Fruit fly (Drosophila melanogaster) whole organism, prepupa: Measurements from ENCODE around the gene CG46244.

Experiments
- Blimp-1 ChIP-seq: fragments of 200-800 bp; sonication (Bioruptor generic); optimal IDR thresholded peaks from 3 replicates; lab custom pipeline; 2017; ENCODE audit warnings: missing biosample characterization, missing genetic modification characterization, mild to moderate bottlenecking, moderate library complexity, missing genetic modification reagents
- CG10631 ChIP-seq: fragments of 200-800 bp; sonication (Bioruptor generic); optimal IDR thresholded peaks from 2 replicates; lab custom pipeline; 2016; ENCODE audit warnings: missing biosample characterization, missing genetic modification characterization
- CG10669 ChIP-seq: fragments of 200-800 bp; sonication (Bioruptor generic); optimal IDR thresholded peaks from 3 replicates; lab custom pipeline; 2018; ENCODE audit warnings: missing biosample characterization, mild to moderate bottlenecking, missing genetic modification characterization, moderate library complexity
- CG11294 ChIP-seq: fragments of 200-800 bp; sonication (Bioruptor generic); IDR thresholded peaks from 2 replicates; pipeline ENCODE4 v1.3.6; 2022; ENCODE audit warnings: missing biosample characterization, missing genetic modification characterization
- CG11762 ChIP-seq: fragments of 200-800 bp; sonication (Bioruptor generic); optimal IDR thresholded peaks from 3 replicates; lab custom pipeline; 2016; ENCODE audit warnings: missing biosample characterization, missing genetic modification characterization; ENCODE audit not compliant: insufficient read depth
- CG11902 ChIP-seq: fragments of 200-800 bp; sonication (Bioruptor generic); optimal IDR thresholded peaks from 3 replicates; lab custom pipeline; 2016; ENCODE audit warnings: missing biosample characterization, missing genetic modification characterization
- CG15336 ChIP-seq: fragments of 200-800 bp; sonication (Bioruptor generic); IDR thresholded peaks from 2 replicates; pipeline ENCODE4 v1.3.6; 2022; ENCODE audit warnings: missing biosample characterization, missing genetic modification characterization
- CG1621 ChIP-seq: fragments of 200-800 bp; sonication (Bioruptor generic); optimal IDR thresholded peaks from 3 replicates; lab custom pipeline; 2018; ENCODE audit warnings: missing biosample characterization, mild to moderate bottlenecking, missing genetic modification characterization
- CG3032 ChIP-seq: fragments of 200-800 bp; optimal IDR thresholded peaks from 2 replicates; lab custom pipeline; 2019; ENCODE audit warnings: missing biosample characterization, mild to moderate bottlenecking, missing genetic modification characterization, moderate library complexity
- CG31627 ChIP-seq: fragments of 200-800 bp; sonication (Bioruptor generic); optimal IDR thresholded peaks from 3 replicates; lab custom pipeline; 2016; ENCODE audit warnings: missing biosample characterization, missing genetic modification characterization
- CG32006 ChIP-seq: fragments of 200-800 bp; sonication (Bioruptor generic); optimal IDR thresholded peaks from 3 replicates; lab custom pipeline; 2017; ENCODE audit warnings: missing biosample characterization, mild to moderate bottlenecking, missing genetic modification characterization
- CG34406 ChIP-seq: fragments of 200-800 bp; sonication (Bioruptor generic); optimal IDR thresholded peaks from 3 replicates; lab custom pipeline; 2016; ENCODE audit warnings: missing biosample characterization, missing genetic modification characterization
- CG3919 ChIP-seq: fragments of 200-800 bp; sonication (Bioruptor generic); optimal IDR thresholded peaks from 3 replicates; lab custom pipeline; 2016; ENCODE audit warnings: missing biosample characterization, missing genetic modification characterization
- CG4318 ChIP-seq: fragments of 200-800 bp; sonication (Bioruptor generic); optimal IDR thresholded peaks from 3 replicates; lab custom pipeline; 2017; ENCODE audit warnings: missing biosample characterization, mild to moderate bottlenecking, missing genetic modification characterization
- CG6163 ChIP-seq: fragments of 200-800 bp; sonication (Bioruptor generic); IDR thresholded peaks from 3 replicates; pipeline ENCODE4 v1.3.6; 2022; ENCODE audit warnings: missing biosample characterization, missing genetic modification characterization
- CG6276 ChIP-seq: fragments of 200-800 bp; sonication (Bioruptor generic); optimal IDR thresholded peaks from 2 replicates; lab custom pipeline; 2017; ENCODE audit warnings: missing biosample characterization, mild to moderate bottlenecking, missing genetic modification characterization
- CG6808 ChIP-seq: fragments of 200-800 bp; sonication (Bioruptor generic); optimal IDR thresholded peaks from 3 replicates; lab custom pipeline; 2017; ENCODE audit warnings: missing biosample characterization, missing genetic modification characterization, mild to moderate bottlenecking, moderate library complexity, missing genetic modification reagents
- CG6854 ChIP-seq: fragments of 200-800 bp; sonication (Bioruptor generic); optimal IDR thresholded peaks from 2 replicates; lab custom pipeline; 2017; ENCODE audit warnings: missing biosample characterization, mild to moderate bottlenecking, missing genetic modification characterization
- CG7368 ChIP-seq: fragments of 200-800 bp; sonication (Bioruptor generic); optimal IDR thresholded peaks from 3 replicates; lab custom pipeline; 2016; ENCODE audit warnings: missing biosample characterization, missing genetic modification characterization
- CG8119 ChIP-seq: fragments of 200-800 bp; sonication (Bioruptor generic); IDR thresholded peaks from 3 replicates; pipeline ENCODE4 v1.3.6; 2022; ENCODE audit warnings: missing biosample characterization, missing genetic modification characterization
- CG8319 ChIP-seq: fragments of 200-800 bp; sonication (Bioruptor generic); optimal IDR thresholded peaks from 3 replicates; lab custom pipeline; 2016; ENCODE audit warnings: missing biosample characterization, missing genetic modification characterization
- CG8632 ChIP-seq: fragments of 200-800 bp; sonication (Bioruptor generic); optimal IDR thresholded peaks from 3 replicates; lab custom pipeline; 2016; ENCODE audit warnings: missing biosample characterization, missing genetic modification characterization
- CG9139 ChIP-seq: fragments of 200-800 bp; sonication (Bioruptor generic); optimal IDR thresholded peaks from 3 replicates; lab custom pipeline; 2017; ENCODE audit warnings: missing biosample characterization, mild to moderate bottlenecking, missing genetic modification characterization
- Eip75B ChIP-seq: fragments of 200-800 bp; sonication (Bioruptor generic); optimal IDR thresholded peaks from 3 replicates; lab custom pipeline; 2016; ENCODE audit warnings: missing biosample characterization, missing genetic modification characterization
- Eip78C ChIP-seq: fragments of 200-800 bp; sonication (Bioruptor generic); peaks from one replicate; lab custom pipeline; 2016; ENCODE audit warnings: missing biosample characterization, missing genetic modification characterization
- Ets21C ChIP-seq: fragments of 200-800 bp; sonication (Bioruptor generic); optimal IDR thresholded peaks from 3 replicates; lab custom pipeline; 2016; ENCODE audit warnings: missing biosample characterization, missing genetic modification characterization
- Gug ChIP-seq: fragments of 200-800 bp; sonication (Bioruptor generic); IDR thresholded peaks from 2 replicates; pipeline ENCODE4 v1.3.6; 2022; ENCODE audit warnings: missing biosample characterization, missing genetic modification characterization
- Hr38 ChIP-seq: sonication (Bioruptor generic); optimal IDR thresholded peaks from 2 replicates; lab custom pipeline; 2016; ENCODE audit warnings: missing biosample characterization, missing genetic modification characterization
- Hr4 ChIP-seq: fragments of 200-800 bp; sonication (Bioruptor generic); optimal IDR thresholded peaks from 3 replicates; lab custom pipeline; 2016; ENCODE audit warnings: missing biosample characterization, missing genetic modification characterization
- OdsH ChIP-seq: fragments of 200-800 bp; sonication (Bioruptor generic); optimal IDR thresholded peaks from 3 replicates; lab custom pipeline; 2016; ENCODE audit warnings: missing biosample characterization, missing genetic modification characterization
- Smox ChIP-seq: fragments of 200-800 bp; sonication (Bioruptor generic); optimal IDR thresholded peaks from 3 replicates; lab custom pipeline; 2016; ENCODE audit warnings: missing biosample characterization, missing genetic modification characterization
- Sox14 ChIP-seq: fragments of 200-800 bp; sonication (Bioruptor generic); optimal IDR thresholded peaks from 3 replicates; lab custom pipeline; 2016; ENCODE audit warnings: missing biosample characterization, missing genetic modification characterization
- Sox15 ChIP-seq: fragments of 200-800 bp; sonication (Bioruptor generic); optimal IDR thresholded peaks from 3 replicates; lab custom pipeline; 2016; ENCODE audit warnings: missing biosample characterization, missing genetic modification characterization
- achi ChIP-seq: fragments of 200-800 bp; sonication (Bioruptor generic); optimal IDR thresholded peaks from 3 replicates; lab custom pipeline; 2016; ENCODE audit warnings: missing biosample characterization, missing genetic modification characterization
- acj6 ChIP-seq: fragments of 200-800 bp; sonication (Bioruptor generic); optimal IDR thresholded peaks from 3 replicates; lab custom pipeline; 2016; ENCODE audit warnings: missing biosample characterization, missing genetic modification characterization
- cyc ChIP-seq: fragments of 200-800 bp; sonication (Bioruptor generic); optimal IDR thresholded peaks from 3 replicates; lab custom pipeline; 2016; ENCODE audit warnings: missing biosample characterization, missing genetic modification characterization
- dsx ChIP-seq: fragments of 200-800 bp; optimal IDR thresholded peaks from 3 replicates; lab custom pipeline; 2019; ENCODE audit warnings: missing biosample characterization, mild to moderate bottlenecking, missing genetic modification characterization, moderate library complexity; ENCODE audit not compliant: poor library complexity, severe bottlenecking
- esn ChIP-seq: fragments of 200-800 bp; sonication (Bioruptor generic); optimal IDR thresholded peaks from 2 replicates; lab custom pipeline; 2016; ENCODE audit warnings: missing biosample characterization, mild to moderate bottlenecking, missing genetic modification characterization, moderate library complexity
- fd85E ChIP-seq: fragments of 200-800 bp; sonication (Bioruptor generic); optimal IDR thresholded peaks from 3 replicates; lab custom pipeline; 2016; ENCODE audit warnings: missing biosample characterization, missing genetic modification characterization
- fkh ChIP-seq: fragments of 200-800 bp; sonication (Bioruptor generic); optimal IDR thresholded peaks from 3 replicates; lab custom pipeline; 2017; ENCODE audit warnings: missing biosample characterization, mild to moderate bottlenecking, missing genetic modification characterization, moderate library complexity
- lz ChIP-seq: fragments of 200-800 bp; sonication (Bioruptor generic); optimal IDR thresholded peaks from 3 replicates; lab custom pipeline; 2016; ENCODE audit warnings: missing biosample characterization, missing genetic modification characterization
- net ChIP-seq: fragments of 200-800 bp; sonication (Bioruptor generic); optimal IDR thresholded peaks from 3 replicates; lab custom pipeline; 2016; ENCODE audit warnings: missing biosample characterization, missing genetic modification characterization
- pdm3 ChIP-seq: fragments of 200-800 bp; sonication (Bioruptor generic); optimal IDR thresholded peaks from 3 replicates; lab custom pipeline; 2016; ENCODE audit warnings: missing biosample characterization, missing genetic modification characterization
- spab ChIP-seq: fragments of 200-800 bp; sonication (Bioruptor generic); optimal IDR thresholded peaks from 2 replicates; lab custom pipeline; 2017; ENCODE audit warnings: missing biosample characterization, mild to moderate bottlenecking, missing genetic modification characterization, missing genetic modification reagents
- ss ChIP-seq, 2 experiments: fragments of 200-800 bp; sonication (Bioruptor generic); optimal IDR thresholded peaks; 2 replicates in 1 of 2; 3 replicates in 1 of 2; lab custom pipeline; 2017 to 2018; ENCODE audit warnings: mild to moderate bottlenecking in 2 of 2, missing biosample characterization in 2 of 2, missing genetic modification characterization in 2 of 2, moderate library complexity in 1 of 2
- svp ChIP-seq: fragments of 200-800 bp; sonication (Bioruptor generic); peaks from one replicate; lab custom pipeline; 2016; ENCODE audit warnings: missing biosample characterization, missing genetic modification characterization
- topi ChIP-seq: fragments of 200-800 bp; sonication (Bioruptor generic); optimal IDR thresholded peaks from 3 replicates; lab custom pipeline; 2016; ENCODE audit warnings: missing biosample characterization, missing genetic modification characterization
- vri ChIP-seq: fragments of 200-800 bp; sonication (Bioruptor generic); optimal IDR thresholded peaks from 3 replicates; lab custom pipeline; 2016; ENCODE audit warnings: missing biosample characterization, mild to moderate bottlenecking, missing genetic modification characterization

Gene CG46244

DNA sequence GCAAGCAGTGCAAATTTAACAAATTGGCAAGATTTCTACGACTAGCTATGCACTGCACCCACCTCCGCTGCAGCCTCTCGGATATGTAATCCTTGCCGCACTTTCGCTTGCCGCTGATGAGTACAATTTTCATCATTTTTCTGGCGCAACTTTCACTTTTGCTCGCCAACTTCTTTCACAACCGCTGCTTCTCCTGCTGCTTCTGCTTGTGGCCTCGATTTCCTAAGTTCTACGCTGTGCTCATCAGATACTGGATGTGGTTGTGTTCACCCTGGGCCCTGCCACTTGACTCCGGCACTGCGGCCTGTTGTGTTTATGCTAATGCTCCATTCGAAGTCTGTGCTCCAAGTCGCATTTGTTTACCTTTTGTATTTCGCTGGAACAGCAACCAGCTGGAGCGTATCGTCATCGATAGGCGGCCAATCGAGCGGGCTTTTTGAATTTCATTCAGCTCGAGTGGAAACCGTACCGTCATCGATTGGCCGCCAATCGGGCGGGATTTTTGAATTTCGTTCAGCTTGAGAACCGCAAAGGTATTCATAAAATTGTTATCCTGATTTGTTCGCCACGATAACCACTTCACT lies 26.3 kb upstream of the CG46244 start, which contains the start of gene Pmvk:
TSS of gene Pmvk (minus strand) at position 357 of the 584 bp plus-strand sequence.
- TF ChIP-seq Smox (GFP tag; lab: Kevin White, UChicago) (no peak), ss (GFP tag; optimal IDR thresholded peaks at IDR 0.05; lab: Kevin White, UChicago) (no peak), svp (GFP tag; lab: Kevin White, UChicago) (no peak), topi (GFP tag; lab: Kevin White, UChicago) (no peak), Hr38 (no peak), net (no peak), achi (no peak), cyc (GFP tag; lab: Kevin White, UChicago) (no peak), CG15336 (0 out of 2 replicates have a peak, but pooled peaks have one; percentile 14), CG6276 (GFP tag; lab: Kevin White, UChicago) (no peak), CG6854 (GFP tag; lab: Kevin White, UChicago) (peak; percentile 26), CG32006 (no peak), spab (GFP tag; lab: Kevin White, UChicago) (no peak), fkh (GFP tag; lab: Kevin White, UChicago) (peak; percentile 88), Blimp-1 (peak; percentile 98), CG8319 (no peak)

- TF ChIP-seq CG31627 (peak; percentile 61), CG7368 (GFP tag; lab: Kevin White, UChicago) (peak; percentile 37), net (peak; percentile 34), CG10631 (GFP tag; lab: Kevin White, UChicago) (peak; percentile 39), CG11294 (GFP tag; lab: Robert Waterston, UW) (peak; percentile 9; the same call in 1 of the 2 replicates), esn (GFP tag; lab: Kevin White, UChicago) (peak; percentile 53), Eip78C (GFP tag; lab: Kevin White, UChicago) (peak; percentile 57), CG8632 (no peak), achi (peak; percentile 42), CG34406 (GFP tag; lab: Kevin White, UChicago) (peak; percentile 30), CG8319 (peak; percentile 26), CG10669 (no peak), CG4318 (no peak), CG11902 (GFP tag; lab: Kevin White, UChicago) (peak; percentile 35), fd85E (GFP tag; lab: Kevin White, UChicago) (no peak), CG8119 (GFP tag; lab: Robert Waterston, UW) (no peak; the same call in 2 of the 3 replicates), CG6808 (GFP tag; lab: Kevin White, UChicago) (no peak), Hr38 (no peak), CG9139 (GFP tag; lab: Kevin White, UChicago) (no peak), spab (GFP tag; lab: Kevin White, UChicago) (no peak), Sox15 (GFP tag; lab: Kevin White, UChicago) (peak; percentile 5), ss (GFP tag; optimal IDR thresholded peaks at IDR 0.05; lab: Kevin White, UChicago) (peak in 1 of 2 experiments; percentile 29), Gug (GFP tag; lab: Robert Waterston, UW) (no peak), cyc (GFP tag; lab: Kevin White, UChicago) (peak; percentile 64), Blimp-1 (no peak), CG6163 (GFP tag; lab: Robert Waterston, UW) (peak; percentile 67; the same call in 1 of the 3 replicates), CG3919 (GFP tag; lab: Kevin White, UChicago) (peak; percentile 74), CG11762 (GFP tag; lab: Kevin White, UChicago) (no peak), topi (GFP tag; lab: Kevin White, UChicago) (peak; percentile 53), lz (GFP tag; lab: Kevin White, UChicago) (peak; percentile 51), Smox (GFP tag; lab: Kevin White, UChicago) (peak; percentile 44), OdsH (GFP tag; lab: Kevin White, UChicago) (peak; percentile 50), Eip75B (GFP tag; lab: Kevin White, UChicago) (peak; percentile 40), acj6 (GFP tag; lab: Kevin White, UChicago) (peak; percentile 30), CG3032 (peak; percentile 36), Hr4 (GFP tag; lab: Kevin White, UChicago) (peak; percentile 67), Sox14 (GFP tag; lab: Kevin White, UChicago) (peak; percentile 57), vri (GFP tag; lab: Kevin White, UChicago) (no peak), Ets21C (GFP tag; lab: Kevin White, UChicago) (peak; percentile 25), pdm3 (peak; percentile 29), dsx (no peak), CG1621 (tag; lab: Kevin White, UChicago) (peak; percentile 6), CG32006 (peak; percentile 30)
These were observed 24.2 kb upstream of the CG46244 start, which contains the start of gene Hakai for dm6 chr2L:19582185-19582584. Hakai (minus strand) TSS chr2L:19582474.
